Worm (Caenorhabditis elegans) whole organism, L3 larva: Measurements from ENCODE around the gene K09B3.1.

ENCODE experiments used
- elt-1 ChIP-seq: fragments of 150-350 bp; optimal IDR thresholded peaks from 2 replicates; lab custom pipeline; 2014; ENCODE audit warnings: missing biosample characterization, missing genetic modification characterization
- elt-2 ChIP-seq: sonication (generic microtip); optimal IDR thresholded peaks from 2 replicates; lab custom pipeline; 2016; ENCODE audit warnings: missing genetic modification reagents, mild to moderate bottlenecking, missing genetic modification characterization, missing compliant biosample characterization
- elt-3 ChIP-seq, 3 experiments: fragments of 150-350 bp in 1 of 3; sonication (generic microtip) in 2 of 3; optimal IDR thresholded peaks; 2 replicates in 2 of 3; 4 replicates in 1 of 3; lab custom pipeline; 2014 to 2017; ENCODE audit warnings: missing biosample characterization in 3 of 3, missing genetic modification characterization in 3 of 3
- jun-1 ChIP-seq: fragments of 150-350 bp; optimal IDR thresholded peaks from 2 replicates; lab custom pipeline; 2014; ENCODE audit warnings: missing biosample characterization, missing genetic modification reagents, missing genetic modification characterization
- lin-15B ChIP-seq: fragments of 150-350 bp; optimal IDR thresholded peaks from 2 replicates; lab custom pipeline; 2014; ENCODE audit warnings: missing biosample characterization, missing genetic modification characterization
- lin-39 ChIP-seq: fragments of 150-350 bp; optimal IDR thresholded peaks from 2 replicates; lab custom pipeline; 2018; ENCODE audit warnings: missing biosample characterization, missing genetic modification reagents, missing genetic modification characterization
- tbx-2 ChIP-seq: sonication (generic microtip); optimal IDR thresholded peaks from 2 replicates; lab custom pipeline; 2016; ENCODE audit warnings: mild to moderate bottlenecking, missing genetic modification characterization, missing compliant biosample characterization
- ztf-11 ChIP-seq: fragments of 150-350 bp; optimal IDR thresholded peaks from 2 replicates; lab custom pipeline; 2014; ENCODE audit warnings: missing biosample characterization, missing genetic modification characterization

- TF ChIP-seq elt-2 (tag; lab: Kevin White, UChicago), result no peak
- TF ChIP-seq elt-3 (tag; optimal IDR thresholded peaks at IDR 0.05; lab: Kevin White, UChicago), result no peak
- TF ChIP-seq jun-1 (tag; lab: Kevin White, UChicago), result no peak
- TF ChIP-seq tbx-2 (tag; lab: Kevin White, UChicago), result no peak
- no peak for TF ChIP-seq lin-39 (tag; lab: Kevin White, UChicago)
- no peak for TF ChIP-seq ztf-11 (tag; lab: Kevin White, UChicago)
- no peak for TF ChIP-seq lin-15B (tag; lab: Kevin White, UChicago)
- TF ChIP-seq elt-1 (tag; lab: Kevin White, UChicago), result no peak
Observed at ce11 chrIV:3755921-3756320, 38.6 kb upstream of the K09B3.1 start, which contains the start of gene best-20.
